Worm (Caenorhabditis elegans): ENCODE measurements around the gene F35E8.1.
A peak's percentile ranks its signal among the peaks of the same experiment; 100 is the strongest.

The F35E8.1 gene

DNA sequence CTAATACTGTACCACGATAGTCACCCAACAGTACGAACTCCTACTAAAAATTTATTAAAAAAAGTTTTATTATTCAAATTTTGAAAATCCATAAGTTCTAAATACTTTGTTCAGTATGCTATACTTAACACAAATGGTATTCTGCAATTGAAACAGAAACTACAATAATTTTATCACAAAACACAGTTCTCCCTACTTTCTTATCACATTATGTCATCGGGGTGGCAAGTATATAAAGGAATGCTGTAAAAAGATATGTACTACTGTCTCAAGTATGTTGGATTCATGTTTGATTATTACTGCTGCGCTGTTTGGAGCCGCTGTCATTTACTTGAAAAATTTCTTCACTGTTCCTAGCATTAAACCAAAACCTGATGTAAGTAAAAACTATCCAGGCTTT lies 15.7 kb upstream of the F35E8.1 start, which contains the start of gene cdr-1:
Gene cdr-1, plus strand, starts transcription at position 208 of the 400 bp plus-strand sequence.
- TF ChIP-seq gmeb-2 (tag; optimal IDR thresholded peaks at IDR 0.05) (no peak), elt-2 (tag; optimal IDR thresholded peaks at IDR 0.05) (peak; percentile 34)

DNA sequence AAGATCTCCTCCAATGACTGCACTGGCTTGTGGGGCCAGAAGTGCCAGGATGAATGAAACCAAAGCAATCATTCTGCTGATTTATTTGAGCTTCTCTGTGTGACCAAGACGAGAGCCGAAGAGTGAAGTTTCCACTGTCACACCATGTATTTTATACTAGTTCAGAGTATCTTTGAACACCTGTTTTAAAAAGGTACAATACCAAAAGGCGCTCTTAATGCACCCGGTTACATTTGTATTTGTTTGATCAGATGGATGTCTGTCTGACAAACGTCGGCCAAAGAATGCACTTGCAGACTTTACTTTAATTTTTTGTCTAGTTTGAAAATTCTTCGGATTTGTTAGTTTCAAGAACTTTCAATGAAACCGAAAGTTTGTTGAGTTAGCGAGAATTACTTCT lies 14.8 kb upstream of the F35E8.1 start, which contains the start of gene F35E8.10:
Gene F35E8.10, minus strand, starts transcription at position 101 of the 400 bp plus-strand sequence.
- no peak for TF ChIP-seq zip-5 (tag; optimal IDR thresholded peaks at IDR 0.05)

DNA sequence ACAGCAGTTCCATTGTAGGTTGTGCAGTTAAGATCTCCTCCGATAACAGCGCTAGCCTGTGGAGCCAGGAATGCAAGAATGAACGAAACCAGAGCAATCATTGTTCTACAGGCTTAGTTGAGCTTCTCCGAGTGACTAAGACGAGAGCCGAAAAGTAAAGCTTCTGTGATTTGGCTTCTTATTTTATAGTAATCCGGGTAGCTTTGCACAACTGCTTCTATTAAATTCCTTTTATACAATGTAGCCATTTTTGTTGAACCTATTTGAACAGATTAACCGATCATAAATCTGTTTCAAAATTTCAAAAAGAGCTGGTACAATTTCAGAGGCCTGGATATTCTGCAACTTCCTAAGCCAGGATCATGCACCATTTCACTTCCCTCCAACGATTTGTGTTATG lies 12.0 kb upstream of the F35E8.1 start, which contains the start of gene F35E8.9:
Gene F35E8.9, minus strand, starts transcription at position 101 of the 400 bp plus-strand sequence.
- TF ChIP-seq ceh-45 (GFP tag; IDR thresholded peaks at IDR 0.05) (no peak), ttx-3 (tag; optimal IDR thresholded peaks at IDR 0.05) (no peak), syd-9 (tag; optimal IDR thresholded peaks at IDR 0.05) (no peak), hlh-30 (tag; optimal IDR thresholded peaks at IDR 0.05; ENCODE audit: insufficient read depth) (no peak), fkh-6 (tag; optimal IDR thresholded peaks at IDR 0.05) (no peak), hlh-8 (tag; optimal IDR thresholded peaks at IDR 0.05) (no peak), ref-2 (tag; optimal IDR thresholded peaks at IDR 0.05) (no peak), C38D4.7 (GFP tag; optimal IDR thresholded peaks at IDR 0.05) (no peak), ceh-18 (tag; optimal IDR thresholded peaks at IDR 0.05) (no peak), F13H6.1 (tag; optimal IDR thresholded peaks at IDR 0.05) (no peak), elt-2 (tag; optimal IDR thresholded peaks at IDR 0.05) (no peak), ahr-1 (tag; optimal IDR thresholded peaks at IDR 0.05) (no peak), gmeb-2 (tag; optimal IDR thresholded peaks at IDR 0.05) (no peak), ceh-31 (tag; optimal IDR thresholded peaks at IDR 0.05) (no peak)

DNA sequence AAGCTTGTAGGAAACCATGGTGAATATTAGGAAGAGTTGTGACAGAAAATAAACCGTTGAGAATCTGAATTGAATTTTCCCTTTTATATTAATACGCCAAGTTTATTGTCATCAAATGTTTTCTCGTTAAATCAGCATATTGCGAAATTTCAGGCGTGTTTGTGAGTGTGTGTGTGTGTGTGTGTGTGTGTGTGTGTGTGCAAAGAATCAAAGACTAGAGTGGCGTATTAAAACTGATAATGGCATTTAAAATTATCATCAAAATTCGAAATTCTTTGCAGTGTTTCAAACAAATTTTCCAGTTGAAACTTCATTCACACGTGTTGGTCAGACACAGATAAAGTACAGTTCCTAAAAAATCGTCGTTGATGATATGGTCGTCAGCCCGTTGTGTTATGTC lies 10.5 kb upstream of the F35E8.1 start, which contains the start of gene gst-38:
Gene gst-38, minus strand, starts transcription at position 152 of the 400 bp plus-strand sequence.
- TF ChIP-seq ceh-19 (GFP tag; optimal IDR thresholded peaks at IDR 0.05) (no peak), Y22D7AL.16 (tag; optimal IDR thresholded peaks at IDR 0.05) (no peak), ceh-22 (tag; optimal IDR thresholded peaks at IDR 0.05) (no peak), ceh-24 (tag; optimal IDR thresholded peaks at IDR 0.05) (no peak), ceh-48 (tag; optimal IDR thresholded peaks at IDR 0.05) (no peak), unc-42 (tag; optimal IDR thresholded peaks at IDR 0.05) (no peak), eyg-1 (tag; optimal IDR thresholded peaks at IDR 0.05) (no peak), pat-9 (tag; optimal IDR thresholded peaks at IDR 0.05) (no peak), K09A11.1 (tag; optimal IDR thresholded peaks at IDR 0.05; ENCODE audit: insufficient read depth) (no peak), lim-6 (tag; optimal IDR thresholded peaks at IDR 0.05) (no peak), pros-1 (tag; optimal IDR thresholded peaks at IDR 0.05) (no peak), pax-1 (tag; optimal IDR thresholded peaks at IDR 0.05) (no peak), sox-2 (GFP tag; IDR thresholded peaks at IDR 0.05) (no peak), odd-2 (tag; optimal IDR thresholded peaks at IDR 0.05) (no peak), ceh-31 (tag; optimal IDR thresholded peaks at IDR 0.05) (no peak)

- TF ChIP-seq unc-3 (GFP tag; conservative IDR thresholded peaks at IDR 0.05) (no peak), unc-3 (tag; optimal IDR thresholded peaks at IDR 0.05) (no peak), lin-11 (tag; optimal IDR thresholded peaks at IDR 0.05) (no peak), T23F11.4 (GFP tag; optimal IDR thresholded peaks at IDR 0.05) (no peak), ceh-9 (tag; optimal IDR thresholded peaks at IDR 0.05) (no peak), ceh-45 (GFP tag; IDR thresholded peaks at IDR 0.05) (no peak), dmd-4 (tag; optimal IDR thresholded peaks at IDR 0.05; ENCODE audit: borderline replicate concordance) (no peak)
Observed at ce11 chrV:15915307-15915706, 9.9 kb upstream of the F35E8.1 start.
